Fruit fly (Drosophila melanogaster): ENCODE measurements around the gene CG31365.

- TF ChIP-seq pan (optimal IDR thresholded peaks at IDR 0.05) = no peak
- TF ChIP-seq usp (GFP tag; optimal IDR thresholded peaks at IDR 0.05) = no peak
- no peak for TF ChIP-seq psq (optimal IDR thresholded peaks at IDR 0.05)
These were observed 15.6 kb upstream of the CG31365 start, which contains the start of gene hh for dm6 chr3R:23141678-23142338.
